Worm (Caenorhabditis elegans): ENCODE results near the gene F08B12.4.

- TF ChIP-seq zfp-3 (GFP tag; conservative IDR thresholded peaks at IDR 0.05), result no peak
- TF ChIP-seq snpc-4 (tag; optimal IDR thresholded peaks at IDR 0.05), result no peak
- no peak for TF ChIP-seq egl-43 (GFP tag; IDR thresholded peaks at IDR 0.05)
Measured at ce11 chrX:11414837-11415550, 7.5 kb upstream of the F08B12.4 start, which contains the start of gene pek-1.

All from whole organism, L4 larva.